Worm (Caenorhabditis elegans): ENCODE data around the gene R11G10.4.
A peak's percentile ranks its signal among the peaks of the same experiment; 100 is the strongest.

R11G10.4 gene

ce11 chrV:13551601-13552000 lies 45.2 kb downstream of the R11G10.4 start, which contains the start of the genes C56A3.4 and C56A3.5:
C56A3.4 (minus strand) TSS chrV:13551754.
C56A3.5 (plus strand) TSS chrV:13551967.
- peak; percentile 24; the same call in 1 of the 2 replicates for TF ChIP-seq unc-98 (GFP tag; IDR thresholded peaks at IDR 0.05)
- TF ChIP-seq egl-27 (tag; optimal IDR thresholded peaks at IDR 0.05) = no peak
- TF ChIP-seq jun-1 (tag; optimal IDR thresholded peaks at IDR 0.05) = peak; percentile 27
- TF ChIP-seq tlp-1 (tag; optimal IDR thresholded peaks at IDR 0.05) = no peak
- TF ChIP-seq ets-5 (GFP tag; IDR thresholded peaks at IDR 0.05) = no peak
- TF ChIP-seq ces-1 (GFP tag; optimal IDR thresholded peaks at IDR 0.05) = no peak
- peak; percentile 80 for TF ChIP-seq irx-1 (tag; optimal IDR thresholded peaks at IDR 0.05)
- TF ChIP-seq grh-1 (GFP tag; IDR thresholded peaks at IDR 0.05) = no peak
- no peak for TF ChIP-seq hlh-4 (tag; optimal IDR thresholded peaks at IDR 0.05)
- TF ChIP-seq lin-35 (GFP tag; optimal IDR thresholded peaks at IDR 0.05) = peak; percentile 73
- peak; percentile 94 for TF ChIP-seq rnt-1 (tag; optimal IDR thresholded peaks at IDR 0.05)
- TF ChIP-seq dpl-1 (GFP tag; optimal IDR thresholded peaks at IDR 0.05) = peak; percentile 61 to 83 (median 77)
- peak; percentile 15 for TF ChIP-seq lin-13 (GFP tag; optimal IDR thresholded peaks at IDR 0.05)
- peak; percentile 73 for TF ChIP-seq nhr-47 (tag; optimal IDR thresholded peaks at IDR 0.05)
- peak; percentile 59 for TF ChIP-seq egl-13 (tag; optimal IDR thresholded peaks at IDR 0.05)
- TF ChIP-seq nhr-19 (GFP tag; conservative IDR thresholded peaks at IDR 0.05) = peak; percentile 65
- TF ChIP-seq pqm-1 (tag; optimal IDR thresholded peaks at IDR 0.05) = no peak
- peak; percentile 8 for TF ChIP-seq C04F5.9 (tag; optimal IDR thresholded peaks at IDR 0.05)
- TF ChIP-seq fkh-4 (tag; optimal IDR thresholded peaks at IDR 0.05; ENCODE audit: borderline replicate concordance) = peak; percentile 67
- no peak for TF ChIP-seq hlh-17 (GFP tag; optimal IDR thresholded peaks at IDR 0.05; ENCODE audit: borderline replicate concordance)
- TF ChIP-seq swsn-7 (tag; optimal IDR thresholded peaks at IDR 0.05) = peak; percentile 50
- peak; percentile 88 for TF ChIP-seq lir-3 (tag; optimal IDR thresholded peaks at IDR 0.05; ENCODE audit: poor library complexity)
- peak; percentile 58 for TF ChIP-seq xbp-1 (tag; optimal IDR thresholded peaks at IDR 0.05)
- TF ChIP-seq ceh-82 (tag; optimal IDR thresholded peaks at IDR 0.05) = peak; percentile 19 to 60 (median 39)
- TF ChIP-seq nhr-71 (tag; optimal IDR thresholded peaks at IDR 0.05) = peak; percentile 74
- TF ChIP-seq nhr-90 (tag; optimal IDR thresholded peaks at IDR 0.05; ENCODE audit: poor library complexity) = peak; percentile 57
- TF ChIP-seq fkh-8 (tag; optimal IDR thresholded peaks at IDR 0.05) = peak; percentile 68
- TF ChIP-seq hpl-2 (GFP tag; optimal IDR thresholded peaks at IDR 0.05) = no peak
- TF ChIP-seq lin-15B (tag; optimal IDR thresholded peaks at IDR 0.05) = peak; percentile 48
- TF ChIP-seq lsy-2 (tag; optimal IDR thresholded peaks at IDR 0.05) = peak; percentile 48 to 65
- TF ChIP-seq mdl-1 (tag; optimal IDR thresholded peaks at IDR 0.05) = peak in 1 of 2 experiments; percentile 50
- TF ChIP-seq nhr-84 (tag; optimal IDR thresholded peaks at IDR 0.05) = no peak
- no peak for TF ChIP-seq ceh-63 (GFP tag; optimal IDR thresholded peaks at IDR 0.05)
- peak; percentile 49 for TF ChIP-seq snpc-4 (tag; optimal IDR thresholded peaks at IDR 0.05)
- TF ChIP-seq fos-1 (tag; optimal IDR thresholded peaks at IDR 0.05) = peak; percentile 8
- TF ChIP-seq elt-3 (tag; optimal IDR thresholded peaks at IDR 0.05) = peak in 1 of 6 experiments; percentile 9
- no peak for TF ChIP-seq ztf-4 (tag; optimal IDR thresholded peaks at IDR 0.05)
- TF ChIP-seq ceh-8 (GFP tag; optimal IDR thresholded peaks at IDR 0.05) = peak; percentile 20
- peak; percentile 70 for TF ChIP-seq lin-14 (GFP tag; optimal IDR thresholded peaks at IDR 0.05)
- peak; percentile 17 for TF ChIP-seq F16B12.6 (tag; optimal IDR thresholded peaks at IDR 0.05)
- TF ChIP-seq C16A3.4 (tag; optimal IDR thresholded peaks at IDR 0.05) = peak; percentile 24
- peak; percentile 69 to 75 for TF ChIP-seq efl-1 (optimal IDR thresholded peaks at IDR 0.05)
- TF ChIP-seq efl-1 (GFP tag; optimal IDR thresholded peaks at IDR 0.05 in 1 of 2) = peak; percentile 81 to 96
- peak; percentile 38 for TF ChIP-seq sox-4 (tag; optimal IDR thresholded peaks at IDR 0.05)
- TF ChIP-seq isw-1 (GFP tag; IDR thresholded peaks at IDR 0.05) = peak; percentile 62
- no peak for TF ChIP-seq mab-9 (GFP tag; IDR thresholded peaks at IDR 0.05)
- peak; percentile 55 for TF ChIP-seq dsc-1 (tag; optimal IDR thresholded peaks at IDR 0.05)
- peak; percentile 79 for TF ChIP-seq nhr-85 (tag)
- peak; percentile 62 for TF ChIP-seq snu-23 (GFP tag; optimal IDR thresholded peaks at IDR 0.05)
- TF ChIP-seq unc-86 (tag; optimal IDR thresholded peaks at IDR 0.05) = peak; percentile 27
- peak; percentile 58 for TF ChIP-seq nhr-20 (tag; optimal IDR thresholded peaks at IDR 0.05)
- TF ChIP-seq nhr-12 (tag; optimal IDR thresholded peaks at IDR 0.05) = no peak
- TF ChIP-seq zip-4 (GFP tag; optimal IDR thresholded peaks at IDR 0.05) = peak; percentile 82
